Fruit fly (Drosophila melanogaster) whole organism, embryonic: ENCODE data around the gene Cep290.

Experiments used
- Adf1 ChIP-seq: fragments of 200-800 bp; sonication (Bioruptor generic); IDR thresholded peaks from 2 replicates; pipeline ENCODE4 v1.3.6; 2022; ENCODE audit warnings: missing biosample characterization, missing genetic modification characterization
- BEAF-32 ChIP-seq: fragments of 200-800 bp; sonication (Bioruptor generic); optimal IDR thresholded peaks from 3 replicates; lab custom pipeline; 2017; ENCODE audit warnings: missing biosample characterization, missing genetic modification characterization, mild to moderate bottlenecking, moderate library complexity, missing genetic modification reagents
- CG1024 ChIP-seq: fragments of 200-800 bp; sonication (Bioruptor generic); IDR thresholded peaks from 2 replicates; pipeline ENCODE4 v1.3.6; 2022; ENCODE audit warnings: missing biosample characterization, missing genetic modification characterization
- CG11247 ChIP-seq: fragments of 200-800 bp; sonication (Bioruptor generic); IDR thresholded peaks from 2 replicates; pipeline ENCODE4 v1.3.6; 2022; ENCODE audit warnings: missing biosample characterization, missing genetic modification characterization
- CG12071 ChIP-seq: fragments of 200-800 bp; sonication (Bioruptor generic); optimal IDR thresholded peaks from 3 replicates; lab custom pipeline; 2018; ENCODE audit warnings: missing biosample characterization, mild to moderate bottlenecking, missing genetic modification characterization
- CG13624 ChIP-seq: fragments of 200-800 bp; sonication (Bioruptor generic); optimal IDR thresholded peaks from 2 replicates; lab custom pipeline; 2016; ENCODE audit warnings: missing biosample characterization, missing genetic modification characterization
- CG15601 ChIP-seq: fragments of 200-800 bp; sonication (Bioruptor generic); optimal IDR thresholded peaks from 3 replicates; lab custom pipeline; 2019; ENCODE audit warnings: missing biosample characterization, mild to moderate bottlenecking, missing genetic modification characterization, moderate library complexity
- CG1832 ChIP-seq: fragments of 200-800 bp; sonication (Bioruptor generic); optimal IDR thresholded peaks from 2 replicates; lab custom pipeline; 2017; ENCODE audit warnings: missing biosample characterization, mild to moderate bottlenecking, missing genetic modification characterization, inconsistent platforms
- CG2712 ChIP-seq: fragments of 200-800 bp; optimal IDR thresholded peaks from 3 replicates; lab custom pipeline; 2019; ENCODE audit warnings: missing biosample characterization, mild to moderate bottlenecking, missing genetic modification characterization, moderate library complexity
- CG2889 ChIP-seq: fragments of 200-800 bp; sonication (Bioruptor generic); IDR thresholded peaks from 3 replicates; pipeline ENCODE4 v1.3.6; 2022; ENCODE audit warnings: missing biosample characterization, missing genetic modification characterization
- CG31388 ChIP-seq: fragments of 200-800 bp; sonication (Bioruptor generic); optimal IDR thresholded peaks from 2 replicates; lab custom pipeline; 2016; ENCODE audit warnings: missing biosample characterization, missing genetic modification characterization
- CG32532 ChIP-seq: fragments of 200-800 bp; sonication (Bioruptor generic); IDR thresholded peaks from 2 replicates; pipeline ENCODE4 v1.3.6; 2022; ENCODE audit warnings: missing biosample characterization, missing genetic modification characterization
- CG33213 ChIP-seq: fragments of 200-800 bp; sonication (Bioruptor generic); optimal IDR thresholded peaks from 3 replicates; lab custom pipeline; 2016; ENCODE audit warnings: missing biosample characterization, missing genetic modification characterization
- CG34376 ChIP-seq: fragments of 200-800 bp; sonication (Bioruptor generic); optimal IDR thresholded peaks from 2 replicates; lab custom pipeline; 2018; ENCODE audit warnings: missing biosample characterization, mild to moderate bottlenecking, missing genetic modification characterization
- CG5180 ChIP-seq: fragments of 200-800 bp; sonication (Bioruptor generic); optimal IDR thresholded peaks from 3 replicates; lab custom pipeline; 2017; ENCODE audit warnings: missing biosample characterization, missing genetic modification characterization, mild to moderate bottlenecking, moderate library complexity, missing genetic modification reagents
- CG6689 ChIP-seq: fragments of 200-800 bp; sonication (Bioruptor generic); IDR thresholded peaks from 2 replicates; pipeline ENCODE4 v1.3.6; 2022; ENCODE audit warnings: missing biosample characterization, missing genetic modification characterization
- CG8765 ChIP-seq: fragments of 200-800 bp; sonication (Bioruptor generic); IDR thresholded peaks from 2 replicates; pipeline ENCODE4 v1.3.6; 2022; ENCODE audit warnings: missing biosample characterization, missing genetic modification characterization
- CG8924 ChIP-seq: fragments of 200-800 bp; optimal IDR thresholded peaks from 3 replicates; lab custom pipeline; 2019; ENCODE audit warnings: missing biosample characterization, mild to moderate bottlenecking, missing genetic modification characterization, moderate library complexity
- CG9817 ChIP-seq: fragments of 200-800 bp; sonication (Bioruptor generic); optimal IDR thresholded peaks from 2 replicates; lab custom pipeline; 2018; ENCODE audit warnings: missing biosample characterization, mild to moderate bottlenecking, missing genetic modification characterization, moderate library complexity
- CTCF ChIP-seq: fragments of 200-800 bp; sonication (Bioruptor generic); optimal IDR thresholded peaks from 2 replicates; lab custom pipeline; 2017; ENCODE audit warnings: missing biosample characterization, mild to moderate bottlenecking, missing genetic modification characterization, moderate library complexity
- Chrac-16 ChIP-seq: fragments of 200-800 bp; sonication (Bioruptor generic); optimal IDR thresholded peaks from 3 replicates; lab custom pipeline; 2016; ENCODE audit warnings: missing biosample characterization, missing genetic modification characterization
- Dad ChIP-seq: fragments of 200-800 bp; sonication (Bioruptor generic); optimal IDR thresholded peaks from 3 replicates; lab custom pipeline; 2016; ENCODE audit warnings: missing biosample characterization, missing genetic modification characterization
- Ets97D ChIP-seq: fragments of 200-800 bp; sonication (Bioruptor generic); optimal IDR thresholded peaks from 3 replicates; lab custom pipeline; 2016; ENCODE audit warnings: missing biosample characterization, missing genetic modification characterization
- MTF-1 ChIP-seq: fragments of 200-800 bp; sonication (Bioruptor generic); optimal IDR thresholded peaks from 2 replicates; lab custom pipeline; 2018; ENCODE audit warnings: missing biosample characterization, mild to moderate bottlenecking, missing genetic modification characterization, borderline replicate concordance
- Neu2 ChIP-seq: fragments of 200-800 bp; sonication (Bioruptor generic); optimal IDR thresholded peaks from 3 replicates; lab custom pipeline; 2016; ENCODE audit warnings: missing biosample characterization, missing genetic modification characterization, borderline replicate concordance
- Sry-δ ChIP-seq: fragments of 200-800 bp; sonication (Bioruptor generic); optimal IDR thresholded peaks from 2 replicates; lab custom pipeline; 2016; ENCODE audit warnings: missing biosample characterization, missing genetic modification characterization
- Stat92E ChIP-seq, 3 experiments: fragments of >200 bp in 2 of 3; fragments of 200-800 bp in 1 of 3; sonication (Bioruptor generic) in 1 of 3; optimal IDR thresholded peaks; 2 replicates each; lab custom pipeline; 2017 to 2019; ENCODE audit warnings: missing biosample characterization in 3 of 3, missing genetic modification characterization in 3 of 3, mild to moderate bottlenecking in 1 of 3, moderate library complexity in 1 of 3
- YL-1 ChIP-seq: fragments of 200-800 bp; sonication (Bioruptor generic); optimal IDR thresholded peaks from 3 replicates; lab custom pipeline; 2017; ENCODE audit warnings: missing biosample characterization, mild to moderate bottlenecking, missing genetic modification characterization
- cato ChIP-seq: fragments of 200-800 bp; sonication (Bioruptor generic); optimal IDR thresholded peaks from 2 replicates; lab custom pipeline; 2016; ENCODE audit warnings: missing biosample characterization, missing genetic modification characterization, borderline replicate concordance
- caup ChIP-seq: fragments of 200-800 bp; sonication (Bioruptor generic); optimal IDR thresholded peaks from 3 replicates; lab custom pipeline; 2017; ENCODE audit warnings: missing biosample characterization, mild to moderate bottlenecking, missing genetic modification characterization, moderate library complexity; ENCODE audit not compliant: severe bottlenecking
- cg ChIP-seq: fragments of 200-800 bp; sonication (Bioruptor generic); optimal IDR thresholded peaks from 3 replicates; lab custom pipeline; 2019; ENCODE audit warnings: missing biosample characterization, mild to moderate bottlenecking, missing genetic modification characterization, moderate library complexity
- ci ChIP-seq: fragments of 200-800 bp; sonication (Bioruptor generic); IDR thresholded peaks from 3 replicates; pipeline ENCODE4 v1.3.6; 2022; ENCODE audit warnings: missing biosample characterization, missing genetic modification characterization
- croc ChIP-seq: fragments of 200-800 bp; sonication (Bioruptor generic); conservative IDR thresholded peaks from 3 replicates; pipeline ENCODE4 v1.3.6; 2022; ENCODE audit warnings: missing biosample characterization, missing genetic modification characterization
- cwo ChIP-seq: fragments of 200-800 bp; sonication (Bioruptor generic); optimal IDR thresholded peaks from 3 replicates; lab custom pipeline; 2017; ENCODE audit warnings: missing biosample characterization, missing genetic modification characterization, mild to moderate bottlenecking, moderate library complexity, missing genetic modification reagents
- dan ChIP-seq: fragments of 200-800 bp; sonication (Bioruptor generic); IDR thresholded peaks from 2 replicates; pipeline ENCODE4 v1.3.6; 2022; ENCODE audit warnings: missing biosample characterization, missing genetic modification characterization
- gem ChIP-seq: fragments of 200-800 bp; sonication (Bioruptor generic); optimal IDR thresholded peaks from 2 replicates; lab custom pipeline; 2019; ENCODE audit warnings: missing biosample characterization, mild to moderate bottlenecking, missing genetic modification characterization, moderate library complexity
- hth ChIP-seq: fragments of >200 bp; optimal IDR thresholded peaks from 2 replicates; lab custom pipeline; 2017; ENCODE audit warnings: inconsistent platforms
- insv ChIP-seq, 2 experiments: fragments of 200-800 bp; sonication (Bioruptor generic); optimal IDR thresholded peaks; 3 replicates each; lab custom pipeline; 2016 to 2018; ENCODE audit warnings: missing biosample characterization in 2 of 2, missing genetic modification characterization in 2 of 2
- lov ChIP-seq, 2 experiments: fragments of 200-800 bp in 1 of 2; fragments of >200 bp in 1 of 2; sonication (Bioruptor generic) in 1 of 2; IDR thresholded peaks in 1 of 2; optimal IDR thresholded peaks in 1 of 2; 2 replicates in 1 of 2; 3 replicates in 1 of 2; pipeline versions ENCODE4 v1.3.6 to Lab custom; 2017 to 2022; ENCODE audit warnings: missing biosample characterization in 1 of 2, missing genetic modification characterization in 1 of 2
- onecut ChIP-seq: fragments of 200-800 bp; sonication (Bioruptor generic); IDR thresholded peaks from 2 replicates; pipeline ENCODE4 v1.3.6; 2022; ENCODE audit warnings: missing biosample characterization, missing genetic modification characterization
- pan ChIP-seq, 4 experiments: fragments of >200 bp in 3 of 4; fragments of 200-800 bp in 1 of 4; sonication (Bioruptor generic) in 1 of 4; optimal IDR thresholded peaks in 3 of 4; IDR thresholded peaks in 1 of 4; 2 replicates each; pipeline versions ENCODE4 v1.3.6 to Lab custom; 2017 to 2022; ENCODE audit warnings: missing biosample characterization in 2 of 4, missing genetic modification characterization in 2 of 4, mixed read lengths in 1 of 4
- pnt ChIP-seq: fragments of 200-800 bp; sonication (Bioruptor generic); optimal IDR thresholded peaks from 3 replicates; lab custom pipeline; 2016; ENCODE audit warnings: missing biosample characterization, missing genetic modification characterization
- run ChIP-seq: fragments of 200-800 bp; sonication (Bioruptor generic); optimal IDR thresholded peaks from 3 replicates; lab custom pipeline; 2018; ENCODE audit warnings: missing biosample characterization, mild to moderate bottlenecking, missing genetic modification characterization
- slp2 ChIP-seq: fragments of 200-800 bp; sonication (Bioruptor generic); optimal IDR thresholded peaks from 2 replicates; lab custom pipeline; 2016; ENCODE audit warnings: missing biosample characterization, missing genetic modification characterization
- tio ChIP-seq: fragments of 200-800 bp; sonication (Bioruptor generic); optimal IDR thresholded peaks from 2 replicates; lab custom pipeline; 2017; ENCODE audit warnings: missing biosample characterization, missing genetic modification characterization, inconsistent platforms
- trem ChIP-seq: fragments of 200-800 bp; optimal IDR thresholded peaks from 3 replicates; lab custom pipeline; 2019; ENCODE audit warnings: missing biosample characterization, mild to moderate bottlenecking, missing genetic modification characterization, moderate library complexity
- twi ChIP-seq: fragments of 200-800 bp; optimal IDR thresholded peaks from 2 replicates; lab custom pipeline; 2019; ENCODE audit warnings: missing biosample characterization, mild to moderate bottlenecking, missing genetic modification characterization, moderate library complexity
- zen ChIP-seq: fragments of 200-800 bp; sonication (Bioruptor generic); optimal IDR thresholded peaks from 3 replicates; lab custom pipeline; 2018; ENCODE audit warnings: missing biosample characterization, mild to moderate bottlenecking, missing genetic modification characterization, moderate library complexity
- zf30C ChIP-seq: fragments of 200-800 bp; sonication (Bioruptor generic); optimal IDR thresholded peaks from 3 replicates; lab custom pipeline; 2018; ENCODE audit warnings: missing biosample characterization, mild to moderate bottlenecking, missing genetic modification characterization
- zfh1 ChIP-seq: fragments of 200-800 bp; sonication (Bioruptor generic); IDR thresholded peaks from 3 replicates; pipeline ENCODE4 v1.3.6; 2022; ENCODE audit warnings: missing biosample characterization, missing genetic modification characterization

Cep290 gene

DNA sequence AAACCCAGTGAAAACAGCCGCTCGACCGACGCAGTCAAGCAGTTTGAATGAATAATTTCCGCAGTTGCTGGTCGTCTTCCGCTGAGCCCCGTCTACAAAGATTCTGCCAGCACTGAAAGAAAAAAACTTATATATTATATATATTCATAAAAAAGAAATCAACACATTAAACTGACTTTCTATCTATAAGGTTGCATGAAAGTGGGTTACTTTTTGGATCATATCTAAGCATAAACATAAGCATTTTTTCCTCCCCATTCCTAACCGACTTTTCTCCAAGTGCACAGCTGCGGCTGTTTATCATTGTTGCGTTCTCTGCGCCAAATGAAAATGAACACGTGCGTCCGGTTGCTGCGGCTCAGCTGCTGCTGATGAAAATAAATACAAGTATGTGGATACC is 23.4 kb upstream of the Cep290 start (continued):
- TF ChIP-seq CG6689 (GFP tag; lab: Robert Waterston, UW) (peak; percentile 76), Ets97D (GFP tag; lab: Kevin White, UChicago) (no peak), slp2 (GFP tag; lab: Kevin White, UChicago) (no peak), twi (tag; lab: Kevin White, UChicago) (peak; percentile 18), pnt (GFP tag; lab: Kevin White, UChicago) (no peak), Chrac-16 (peak; percentile 42), trem (peak; percentile 31), CG8924 (tag; lab: Kevin White, UChicago) (peak; percentile 63), Stat92E (GFP tag; optimal IDR thresholded peaks at IDR 0.05; lab: Kevin White, UChicago) (no peak), run (peak; percentile 53), Sry-δ (no peak), MTF-1 (GFP tag; lab: Kevin White, UChicago) (peak; percentile 19), CG13624 (GFP tag; lab: Kevin White, UChicago) (no peak), gem (tag; lab: Kevin White, UChicago) (peak; percentile 85), CG5180 (GFP tag; lab: Kevin White, UChicago) (peak; percentile 22), CG2889 (0 out of 3 replicates have a peak, but pooled peaks have one; percentile 55), tio (GFP tag; lab: Kevin White, UChicago) (peak; percentile 53), CG2712 (tag; lab: Kevin White, UChicago) (peak; percentile 71), CG1832 (GFP tag; lab: Kevin White, UChicago) (no peak), Adf1 (GFP tag; lab: Robert Waterston, UW) (peak; percentile 23; the same call in 1 of the 2 replicates), CG12071 (peak; percentile 12), CG11247 (GFP tag; lab: Robert Waterston, UW) (peak; percentile 68), cg (GFP tag; lab: Kevin White, UChicago) (no peak), CG8765 (GFP tag; lab: Robert Waterston, UW) (peak; percentile 11; the same call in 1 of the 2 replicates), CG34376 (GFP tag; lab: Kevin White, UChicago) (no peak), pan (optimal IDR thresholded peaks at IDR 0.05; lab: Kevin White, UChicago) (no peak), pan (GFP tag; optimal IDR thresholded peaks at IDR 0.05 in 1 of 2, IDR thresholded peaks at IDR 0.05 in 1 of 2) (peak in 1 of 2 experiments; percentile 80), zfh1 (GFP tag; lab: Robert Waterston, UW) (peak; percentile 65; the same call in 1 of the 3 replicates), YL-1 (GFP tag; lab: Kevin White, UChicago) (no peak), CG31388 (GFP tag; lab: Kevin White, UChicago) (no peak), onecut (GFP tag; lab: Robert Waterston, UW) (peak; percentile 76), caup (GFP tag; lab: Kevin White, UChicago) (peak; percentile 13), croc (GFP tag; lab: Robert Waterston, UW) (peak; percentile 66), Dad (no peak), CG9817 (tag; lab: Kevin White, UChicago) (peak; percentile 61), zf30C (peak; percentile 28), CG15601 (tag; lab: Kevin White, UChicago) (peak; percentile 52), cwo (GFP tag; lab: Kevin White, UChicago) (peak; percentile 70), Neu2 (GFP tag; lab: Kevin White, UChicago) (no peak), CG1024 (GFP tag; lab: Robert Waterston, UW) (peak; percentile 69), hth (lab: Kevin White, UChicago) (no peak), dan (no peak), lov (optimal IDR thresholded peaks at IDR 0.05; lab: Kevin White, UChicago) (no peak), lov (GFP tag; IDR thresholded peaks at IDR 0.05; lab: Robert Waterston, UW) (no peak), CG33213 (GFP tag; lab: Kevin White, UChicago) (no peak), CTCF (GFP tag; lab: Kevin White, UChicago) (no peak), ci (GFP tag; lab: Robert Waterston, UW) (peak; percentile 92), cato (GFP tag; lab: Kevin White, UChicago) (peak; percentile 54), BEAF-32 (GFP tag; lab: Kevin White, UChicago) (no peak), CG32532 (GFP tag; lab: Robert Waterston, UW) (peak; percentile 73), insv (GFP tag; optimal IDR thresholded peaks at IDR 0.05; lab: Kevin White, UChicago) (no peak), zen (tag; lab: Kevin White, UChicago) (peak; percentile 35)
